Fruit fly (Drosophila melanogaster) whole organism, embryonic: ENCODE measurements around the gene CG43693.

Source experiments
- Atf-2 ChIP-seq: fragments of 200-800 bp; sonication (Bioruptor generic); optimal IDR thresholded peaks from 2 replicates; lab custom pipeline; 2016; ENCODE audit warnings: missing biosample characterization, missing genetic modification characterization
- Bgb ChIP-seq: fragments of 200-800 bp; sonication (Bioruptor generic); IDR thresholded peaks from 2 replicates; pipeline ENCODE4 v1.3.6; 2022; ENCODE audit warnings: missing biosample characterization, missing genetic modification characterization; ENCODE audit not compliant: partially characterized antibody
- CG1024 ChIP-seq: fragments of 200-800 bp; sonication (Bioruptor generic); IDR thresholded peaks from 2 replicates; pipeline ENCODE4 v1.3.6; 2022; ENCODE audit warnings: missing biosample characterization, missing genetic modification characterization
- CG10654 ChIP-seq: fragments of 200-800 bp; sonication (Bioruptor generic); optimal IDR thresholded peaks from 2 replicates; lab custom pipeline; 2016; ENCODE audit warnings: missing biosample characterization, missing genetic modification characterization
- CG10979 ChIP-seq: fragments of 200-800 bp; sonication (Bioruptor generic); optimal IDR thresholded peaks from 2 replicates; lab custom pipeline; 2018; ENCODE audit warnings: missing biosample characterization, mild to moderate bottlenecking, missing genetic modification characterization, moderate library complexity
- CG15011 ChIP-seq: fragments of 200-800 bp; sonication (Bioruptor generic); optimal IDR thresholded peaks from 3 replicates; lab custom pipeline; 2018; ENCODE audit warnings: missing biosample characterization, mild to moderate bottlenecking, missing genetic modification characterization
- CG15601 ChIP-seq: fragments of 200-800 bp; sonication (Bioruptor generic); optimal IDR thresholded peaks from 3 replicates; lab custom pipeline; 2019; ENCODE audit warnings: missing biosample characterization, mild to moderate bottlenecking, missing genetic modification characterization, moderate library complexity
- CG17802 ChIP-seq: fragments of 200-800 bp; sonication (Bioruptor generic); optimal IDR thresholded peaks from 2 replicates; lab custom pipeline; 2018; ENCODE audit warnings: missing biosample characterization, mild to moderate bottlenecking, missing genetic modification characterization, moderate library complexity
- CG1792 ChIP-seq: fragments of 200-800 bp; sonication (Bioruptor generic); optimal IDR thresholded peaks from 2 replicates; lab custom pipeline; 2016; ENCODE audit warnings: missing biosample characterization, missing genetic modification characterization
- CG30403 ChIP-seq: fragments of 200-800 bp; sonication (Bioruptor generic); optimal IDR thresholded peaks from 3 replicates; lab custom pipeline; 2016; ENCODE audit warnings: missing biosample characterization, missing genetic modification characterization
- CG32767 ChIP-seq: fragments of 200-800 bp; sonication (Bioruptor generic); IDR thresholded peaks from 2 replicates; pipeline ENCODE4 v1.3.6; 2022; ENCODE audit warnings: missing biosample characterization, missing genetic modification characterization
- CG34422 ChIP-seq: fragments of 200-800 bp; sonication (Bioruptor generic); IDR thresholded peaks from 3 replicates; pipeline ENCODE4 v1.3.6; 2022; ENCODE audit warnings: missing biosample characterization, missing genetic modification characterization
- CG5953 ChIP-seq: fragments of 200-800 bp; sonication (Bioruptor generic); IDR thresholded peaks from 2 replicates; pipeline ENCODE4 v1.3.6; 2022; ENCODE audit warnings: missing biosample characterization, missing genetic modification characterization
- CG6854 ChIP-seq: fragments of 200-800 bp; sonication (Bioruptor generic); optimal IDR thresholded peaks from 3 replicates; lab custom pipeline; 2017; ENCODE audit warnings: missing biosample characterization, mild to moderate bottlenecking, missing genetic modification characterization
- CG7745 ChIP-seq: fragments of 200-800 bp; sonication (Bioruptor generic); optimal IDR thresholded peaks from 2 replicates; lab custom pipeline; 2018; ENCODE audit warnings: missing biosample characterization, mild to moderate bottlenecking, missing genetic modification characterization, moderate library complexity
- CG8290 ChIP-seq, 3 experiments: fragments of 200-800 bp; sonication (Bioruptor generic); optimal IDR thresholded peaks; 2 replicates each; lab custom pipeline; 2016 to 2019; ENCODE audit warnings: missing biosample characterization in 3 of 3, missing genetic modification characterization in 3 of 3, mild to moderate bottlenecking in 2 of 3, moderate library complexity in 1 of 3
- CG8478 ChIP-seq: fragments of >200 bp; optimal IDR thresholded peaks from 2 replicates; lab custom pipeline; 2018
- CG9932 ChIP-seq: fragments of 200-800 bp; sonication (Bioruptor generic); IDR thresholded peaks from 2 replicates; pipeline ENCODE4 v1.3.6; 2022; ENCODE audit warnings: missing biosample characterization, missing genetic modification characterization
- Dref ChIP-seq: fragments of 200-800 bp; sonication (Bioruptor generic); IDR thresholded peaks from 2 replicates; pipeline ENCODE4 v1.3.6; 2022; ENCODE audit warnings: missing biosample characterization, missing genetic modification characterization
- H2.0 ChIP-seq: fragments of 200-800 bp; sonication (Bioruptor generic); IDR thresholded peaks from 2 replicates; pipeline ENCODE4 v1.3.6; 2022; ENCODE audit warnings: missing biosample characterization, missing genetic modification characterization
- Jarid2 ChIP-seq: fragments of 200-800 bp; sonication (Bioruptor generic); optimal IDR thresholded peaks from 3 replicates; lab custom pipeline; 2017; ENCODE audit warnings: mild to moderate bottlenecking, missing biosample characterization, missing genetic modification reagents, missing genetic modification characterization
- Lhr ChIP-seq: fragments of 200-800 bp; sonication (Bioruptor generic); optimal IDR thresholded peaks from 3 replicates; lab custom pipeline; 2017; ENCODE audit warnings: mild to moderate bottlenecking, missing biosample characterization, missing genetic modification reagents, missing genetic modification characterization
- Mad ChIP-seq: fragments of 200-800 bp; sonication (Bioruptor generic); optimal IDR thresholded peaks from 2 replicates; lab custom pipeline; 2016; ENCODE audit warnings: missing biosample characterization, missing genetic modification characterization
- Med ChIP-seq: fragments of 200-800 bp; sonication (Bioruptor generic); peaks from one replicate; lab custom pipeline; 2016; ENCODE audit warnings: missing biosample characterization, missing genetic modification characterization, mild to moderate bottlenecking, inconsistent platforms, moderate library complexity
- Oaz ChIP-seq: fragments of 200-800 bp; sonication (Bioruptor generic); IDR thresholded peaks from 2 replicates; pipeline ENCODE4 v1.3.6; 2022; ENCODE audit warnings: missing biosample characterization, missing genetic modification characterization
- Rx ChIP-seq: fragments of 200-800 bp; sonication (Bioruptor generic); IDR thresholded peaks from 2 replicates; pipeline ENCODE4 v1.3.6; 2022; ENCODE audit warnings: missing biosample characterization, missing genetic modification characterization
- Six4 ChIP-seq: fragments of 200-800 bp; sonication (Bioruptor generic); optimal IDR thresholded peaks from 2 replicates; lab custom pipeline; 2016; ENCODE audit warnings: missing biosample characterization, missing genetic modification characterization
- Sox100B ChIP-seq: fragments of 200-800 bp; sonication (Bioruptor generic); optimal IDR thresholded peaks from 3 replicates; lab custom pipeline; 2018; ENCODE audit warnings: missing biosample characterization, mild to moderate bottlenecking, missing genetic modification characterization
- Spps ChIP-seq: fragments of 200-800 bp; sonication (Bioruptor generic); optimal IDR thresholded peaks from 2 replicates; lab custom pipeline; 2018; ENCODE audit warnings: missing biosample characterization, mild to moderate bottlenecking, missing genetic modification characterization
- Sry-β ChIP-seq: fragments of 200-800 bp; sonication (Bioruptor generic); optimal IDR thresholded peaks from 2 replicates; lab custom pipeline; 2018; ENCODE audit warnings: missing biosample characterization, mild to moderate bottlenecking, missing genetic modification characterization, moderate library complexity
- Stat92E ChIP-seq, 3 experiments: fragments of >200 bp in 2 of 3; fragments of 200-800 bp in 1 of 3; sonication (Bioruptor generic) in 1 of 3; optimal IDR thresholded peaks; 2 replicates each; lab custom pipeline; 2017 to 2019; ENCODE audit warnings: missing biosample characterization in 3 of 3, missing genetic modification characterization in 3 of 3, mild to moderate bottlenecking in 1 of 3, moderate library complexity in 1 of 3
- TFAM ChIP-seq: fragments of 200-800 bp; sonication (Bioruptor generic); optimal IDR thresholded peaks from 2 replicates; lab custom pipeline; 2017; ENCODE audit warnings: missing biosample characterization, missing genetic modification characterization, inconsistent platforms
- Tbp ChIP-seq: fragments of >200 bp; optimal IDR thresholded peaks from 2 replicates; lab custom pipeline; 2018; ENCODE audit warnings: missing biosample characterization, missing genetic modification characterization
- Trl ChIP-seq, 3 experiments: fragments of >200 bp in 2 of 3; fragments of 200-800 bp in 1 of 3; sonication (Bioruptor generic) in 1 of 3; optimal IDR thresholded peaks; 2 replicates in 1 of 3; 3 replicates in 2 of 3; lab custom pipeline; 2016 to 2017; ENCODE audit warnings: missing biosample characterization in 1 of 3, missing genetic modification characterization in 1 of 3
- Xbp1 ChIP-seq: fragments of 200-800 bp; sonication (Bioruptor generic); optimal IDR thresholded peaks from 3 replicates; lab custom pipeline; 2016; ENCODE audit warnings: missing biosample characterization, mild to moderate bottlenecking, missing genetic modification characterization
- Xrp1 ChIP-seq: fragments of 200-800 bp; sonication (Bioruptor generic); IDR thresholded peaks from 2 replicates; pipeline ENCODE4 v1.3.6; 2022; ENCODE audit warnings: missing biosample characterization, missing genetic modification characterization
- abd-A ChIP-seq: fragments of 200-800 bp; sonication (Bioruptor generic); optimal IDR thresholded peaks from 3 replicates; lab custom pipeline; 2019; ENCODE audit warnings: missing biosample characterization, mild to moderate bottlenecking, missing genetic modification characterization, moderate library complexity
- cg ChIP-seq: fragments of 200-800 bp; sonication (Bioruptor generic); optimal IDR thresholded peaks from 3 replicates; lab custom pipeline; 2019; ENCODE audit warnings: missing biosample characterization, mild to moderate bottlenecking, missing genetic modification characterization, moderate library complexity
- crc ChIP-seq: fragments of 200-800 bp; sonication (Bioruptor generic); optimal IDR thresholded peaks from 2 replicates; lab custom pipeline; 2016; ENCODE audit warnings: missing biosample characterization, missing genetic modification characterization
- dmrt11E ChIP-seq: fragments of 200-800 bp; sonication (Bioruptor generic); optimal IDR thresholded peaks from 3 replicates; lab custom pipeline; 2018; ENCODE audit warnings: missing biosample characterization, mild to moderate bottlenecking, missing genetic modification characterization, moderate library complexity
- esg ChIP-seq: fragments of 200-800 bp; sonication (Bioruptor generic); conservative IDR thresholded peaks from 2 replicates; pipeline ENCODE4 v1.3.6; 2022; ENCODE audit warnings: missing biosample characterization, missing genetic modification characterization
- ham ChIP-seq: fragments of 200-800 bp; sonication (Bioruptor generic); IDR thresholded peaks from 2 replicates; pipeline ENCODE4 v1.3.6; 2022; ENCODE audit warnings: missing biosample characterization, missing genetic modification characterization
- maf-S ChIP-seq: fragments of 200-800 bp; sonication (Bioruptor generic); optimal IDR thresholded peaks from 2 replicates; lab custom pipeline; 2016; ENCODE audit warnings: missing biosample characterization, missing genetic modification characterization
- mirr ChIP-seq: fragments of 200-800 bp; sonication (Bioruptor generic); optimal IDR thresholded peaks from 3 replicates; lab custom pipeline; 2018; ENCODE audit warnings: missing biosample characterization, mild to moderate bottlenecking, missing genetic modification characterization
- pb ChIP-seq: fragments of 200-800 bp; sonication (Bioruptor generic); optimal IDR thresholded peaks from 3 replicates; lab custom pipeline; 2016; ENCODE audit warnings: missing biosample characterization, missing genetic modification characterization
- peb ChIP-seq: fragments of 200-800 bp; sonication (Bioruptor generic); IDR thresholded peaks from 2 replicates; pipeline ENCODE4 v1.3.6; 2022; ENCODE audit warnings: missing biosample characterization, missing genetic modification characterization
- sim ChIP-seq: fragments of 200-800 bp; sonication (Bioruptor generic); IDR thresholded peaks from 2 replicates; pipeline ENCODE4 v1.3.6; 2022; ENCODE audit warnings: missing biosample characterization, missing genetic modification characterization
- slou ChIP-seq: fragments of 200-800 bp; sonication (Bioruptor generic); optimal IDR thresholded peaks from 3 replicates; lab custom pipeline; 2016; ENCODE audit warnings: missing biosample characterization, missing genetic modification characterization
- sqz ChIP-seq: fragments of 200-800 bp; sonication (Bioruptor generic); optimal IDR thresholded peaks from 3 replicates; lab custom pipeline; 2018; ENCODE audit warnings: missing biosample characterization, mild to moderate bottlenecking, missing genetic modification characterization
- sr ChIP-seq: fragments of 200-800 bp; sonication (Bioruptor generic); IDR thresholded peaks from 3 replicates; pipeline ENCODE4 v1.3.6; 2022; ENCODE audit warnings: missing biosample characterization, missing genetic modification characterization
- yki ChIP-seq: fragments of >200 bp; optimal IDR thresholded peaks from 3 replicates; lab custom pipeline; 2018

CG43693 gene

DNA sequence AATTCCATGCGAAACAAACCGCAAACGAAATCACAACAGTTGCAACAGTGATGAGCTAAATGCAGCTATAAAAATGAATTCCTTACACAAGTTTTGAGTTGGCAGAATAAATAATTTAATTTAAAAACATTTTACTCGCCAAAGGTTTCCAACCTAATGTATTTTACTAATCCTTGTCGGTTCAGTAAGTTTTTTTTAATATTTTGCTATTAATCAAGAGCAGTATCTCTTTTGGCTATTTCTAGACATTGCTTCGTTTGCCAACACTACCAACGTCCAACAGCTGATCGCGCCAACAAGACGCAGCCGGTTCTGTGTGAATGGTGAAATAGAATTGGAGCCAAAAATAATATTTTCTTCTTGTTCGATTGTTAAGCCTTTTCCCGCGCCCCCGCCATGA, 13.5 kb upstream of the CG43693 start, which contains the start of the genes CG32075, CG45101 and SuUR (continued):
- TF ChIP-seq CG17802 (tag; lab: Kevin White, UChicago) = peak; percentile 66
- TF ChIP-seq yki (lab: Kevin White, UChicago) = no peak
- TF ChIP-seq esg (GFP tag; lab: Robert Waterston, UW) = peak; percentile 92
- TF ChIP-seq ham (GFP tag; lab: Robert Waterston, UW) = peak; percentile 29; the same call in 1 of the 2 replicates
- no peak for TF ChIP-seq CG8478 (lab: Kevin White, UChicago)
- peak; percentile 76 for TF ChIP-seq CG10979 (tag; lab: Kevin White, UChicago)
- peak; percentile 39 for TF ChIP-seq CG15011 (GFP tag; lab: Kevin White, UChicago)
- TF ChIP-seq CG8290 (GFP tag; optimal IDR thresholded peaks at IDR 0.05; lab: Kevin White, UChicago) = peak; percentile 79
- peak; percentile 6 to 43 for TF ChIP-seq CG8290 (tag; optimal IDR thresholded peaks at IDR 0.05; lab: Kevin White, UChicago)
- TF ChIP-seq H2.0 (GFP tag; lab: Robert Waterston, UW) = peak; percentile 90
- TF ChIP-seq CG7745 (tag; lab: Kevin White, UChicago) = no peak
- peak; percentile 74 for TF ChIP-seq Oaz
- peak; percentile 5 for TF ChIP-seq mirr (GFP tag; lab: Kevin White, UChicago)
- peak in 1 of 3 experiments; percentile 76 for TF ChIP-seq Stat92E (GFP tag; optimal IDR thresholded peaks at IDR 0.05; lab: Kevin White, UChicago)
- TF ChIP-seq CG5953 (GFP tag; lab: Robert Waterston, UW) = peak; percentile 62
- TF ChIP-seq slou = peak; percentile 66
- TF ChIP-seq Sox100B (GFP tag; lab: Kevin White, UChicago) = peak; percentile 77
- TF ChIP-seq Med (GFP tag; lab: Kevin White, UChicago) = peak; percentile 99
- no peak for TF ChIP-seq Dref (GFP tag; lab: Robert Waterston, UW)
- TF ChIP-seq pb (GFP tag; lab: Kevin White, UChicago) = peak; percentile 43
- no peak for TF ChIP-seq sim (GFP tag; lab: Robert Waterston, UW)
- TF ChIP-seq TFAM (GFP tag; lab: Kevin White, UChicago) = no peak
- peak; percentile 12 for TF ChIP-seq Jarid2 (GFP tag; lab: Kevin White, UChicago)
- peak; percentile 75 for TF ChIP-seq maf-S (GFP tag; lab: Kevin White, UChicago)
- TF ChIP-seq Six4 = peak; percentile 83
- peak; percentile 18 for TF ChIP-seq sqz (GFP tag; lab: Kevin White, UChicago)
- TF ChIP-seq CG34422 (GFP tag; lab: Robert Waterston, UW) = peak; percentile 90
- peak; percentile 79 for TF ChIP-seq CG1024 (GFP tag; lab: Robert Waterston, UW)
- TF ChIP-seq Bgb (GFP tag; lab: Robert Waterston, UW) = no peak
- TF ChIP-seq CG6854 (GFP tag; lab: Kevin White, UChicago) = peak; percentile 45
- TF ChIP-seq Lhr (GFP tag; lab: Kevin White, UChicago) = peak; percentile 51
- TF ChIP-seq dmrt11E = peak; percentile 84
- TF ChIP-seq cg = no peak
- peak; percentile 77 for TF ChIP-seq Rx (GFP tag; lab: Robert Waterston, UW)
- TF ChIP-seq CG15601 (tag; lab: Kevin White, UChicago) = peak; percentile 77
- TF ChIP-seq CG9932 (GFP tag; lab: Robert Waterston, UW) = peak; percentile 94
- peak; percentile 82 for TF ChIP-seq Atf-2 (GFP tag; lab: Kevin White, UChicago)
- peak; percentile 96 for TF ChIP-seq Sry-β (GFP tag; lab: Kevin White, UChicago)
- TF ChIP-seq CG32767 = peak; percentile 80
- TF ChIP-seq Mad (GFP tag; lab: Kevin White, UChicago) = peak; percentile 90
- peak; percentile 93 for TF ChIP-seq Xbp1
- peak; percentile 73 for TF ChIP-seq crc (GFP tag; lab: Kevin White, UChicago)
- TF ChIP-seq Spps = peak; percentile 76
- no peak for TF ChIP-seq Tbp (GFP tag; lab: Kevin White, UChicago)
- TF ChIP-seq CG30403 (GFP tag; lab: Kevin White, UChicago) = peak; percentile 94
- peak; percentile 67 for TF ChIP-seq CG10654 (GFP tag; lab: Kevin White, UChicago)
- TF ChIP-seq abd-A (tag; lab: Kevin White, UChicago) = no peak
- TF ChIP-seq peb (GFP tag; lab: Robert Waterston, UW) = peak; percentile 87
- TF ChIP-seq Trl (optimal IDR thresholded peaks at IDR 0.05; lab: Kevin White, UChicago) = no peak
- TF ChIP-seq Trl (GFP tag; optimal IDR thresholded peaks at IDR 0.05; lab: Kevin White, UChicago) = peak; percentile 93
- TF ChIP-seq CG1792 = peak; percentile 69
- TF ChIP-seq Xrp1 = peak; percentile 83
- TF ChIP-seq sr (GFP tag; lab: Robert Waterston, UW) = no peak
